Fruit fly (Drosophila melanogaster): ENCODE measurements around the gene mRpL14.

DNA sequence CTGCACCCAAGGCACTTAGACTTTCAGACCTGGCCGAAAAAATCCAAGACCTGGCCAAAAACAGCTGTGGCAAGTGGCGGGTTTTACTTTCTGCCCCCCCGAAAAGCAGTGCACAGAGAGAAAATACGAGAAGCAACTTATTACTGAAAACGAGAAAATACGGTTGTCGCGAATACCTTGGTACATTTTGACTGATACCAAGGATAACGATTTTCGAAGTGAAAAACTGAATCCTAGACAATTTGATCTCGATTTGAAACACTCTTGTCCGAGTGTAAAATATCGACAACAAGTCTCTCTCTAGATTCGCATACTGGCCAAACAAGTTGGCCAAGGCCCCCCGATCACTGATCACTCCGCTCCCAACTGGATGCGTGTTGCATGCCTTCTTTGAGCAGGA, 15.4 kb upstream of the mRpL14 start:
- TF ChIP-seq CG8478 (optimal IDR thresholded peaks at IDR 0.05) = no peak
- TF ChIP-seq CTCF (optimal IDR thresholded peaks at IDR 0.05) = no peak

Measured in S2 (cell line).